Worm (Caenorhabditis elegans) whole organism, L3 larva: Measurements from ENCODE around the gene str-108.

Experiments
- jun-1 ChIP-seq: fragments of 150-350 bp; optimal IDR thresholded peaks from 2 replicates; lab custom pipeline; 2014; ENCODE audit warnings: missing biosample characterization, missing genetic modification reagents, missing genetic modification characterization
- lin-15B ChIP-seq: fragments of 150-350 bp; optimal IDR thresholded peaks from 2 replicates; lab custom pipeline; 2014; ENCODE audit warnings: missing biosample characterization, missing genetic modification characterization
- mdl-1 ChIP-seq: fragments of 150-350 bp; optimal IDR thresholded peaks from 2 replicates; lab custom pipeline; 2014; ENCODE audit warnings: missing biosample characterization, missing genetic modification characterization
- mml-1 ChIP-seq: fragments of 150-350 bp; sonication (generic microtip); optimal IDR thresholded peaks from 3 replicates; lab custom pipeline; 2014; ENCODE audit warnings: missing biosample characterization, missing genetic modification characterization
- nhr-28 ChIP-seq: fragments of 150-350 bp; optimal IDR thresholded peaks from 2 replicates; lab custom pipeline; 2014; ENCODE audit warnings: missing biosample characterization, missing genetic modification characterization
- nhr-76 ChIP-seq: fragments of 150-350 bp; sonication (generic microtip); optimal IDR thresholded peaks from 5 replicates; lab custom pipeline; 2014; ENCODE audit warnings: missing biosample characterization, missing genetic modification characterization
- pha-4 ChIP-seq: fragments of 150-350 bp; optimal IDR thresholded peaks from 2 replicates; lab custom pipeline; 2014; ENCODE audit warnings: missing biosample characterization, missing genetic modification reagents, missing genetic modification characterization
- pqm-1 ChIP-seq: fragments of 150-350 bp; optimal IDR thresholded peaks from 2 replicates; lab custom pipeline; 2017; ENCODE audit warnings: missing biosample characterization, missing genetic modification characterization, inconsistent platforms
- ztf-4 ChIP-seq: fragments of 150-350 bp; optimal IDR thresholded peaks from 2 replicates; lab custom pipeline; 2014; ENCODE audit warnings: missing biosample characterization, missing genetic modification characterization

DNA sequence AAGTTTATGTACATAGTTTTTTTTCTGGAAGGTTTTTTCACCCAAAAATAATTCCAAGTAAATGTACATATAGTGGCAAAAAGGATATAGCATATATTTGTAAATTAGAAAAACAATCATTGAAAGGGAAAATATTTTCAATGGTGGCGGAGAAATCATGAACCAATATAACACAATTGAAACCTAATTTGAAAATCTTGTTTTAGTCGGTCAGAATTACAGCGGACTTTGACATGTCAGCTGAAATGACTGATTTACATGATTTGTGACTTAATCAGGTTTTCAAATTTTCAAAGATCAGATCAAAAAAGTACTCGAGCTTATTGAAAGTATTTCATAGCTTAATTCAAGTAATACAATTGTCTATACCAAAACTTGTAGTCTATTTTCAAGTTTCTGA, 5.7 kb downstream of the str-108 start, which contains the start of gene K05D4.9:
- TF ChIP-seq mdl-1 (tag; lab: Kevin White, UChicago) (no peak), pqm-1 (tag; lab: Kevin White, UChicago) (no peak), lin-15B (tag; lab: Kevin White, UChicago) (no peak), nhr-76 (tag; lab: Kevin White, UChicago) (no peak), ztf-4 (tag; lab: Kevin White, UChicago) (no peak), jun-1 (no peak), pha-4 (no peak), mml-1 (no peak), nhr-28 (no peak)
